1 fruit fly cellular context compared by ENCODE assay signal in the genomic region with DNA sequence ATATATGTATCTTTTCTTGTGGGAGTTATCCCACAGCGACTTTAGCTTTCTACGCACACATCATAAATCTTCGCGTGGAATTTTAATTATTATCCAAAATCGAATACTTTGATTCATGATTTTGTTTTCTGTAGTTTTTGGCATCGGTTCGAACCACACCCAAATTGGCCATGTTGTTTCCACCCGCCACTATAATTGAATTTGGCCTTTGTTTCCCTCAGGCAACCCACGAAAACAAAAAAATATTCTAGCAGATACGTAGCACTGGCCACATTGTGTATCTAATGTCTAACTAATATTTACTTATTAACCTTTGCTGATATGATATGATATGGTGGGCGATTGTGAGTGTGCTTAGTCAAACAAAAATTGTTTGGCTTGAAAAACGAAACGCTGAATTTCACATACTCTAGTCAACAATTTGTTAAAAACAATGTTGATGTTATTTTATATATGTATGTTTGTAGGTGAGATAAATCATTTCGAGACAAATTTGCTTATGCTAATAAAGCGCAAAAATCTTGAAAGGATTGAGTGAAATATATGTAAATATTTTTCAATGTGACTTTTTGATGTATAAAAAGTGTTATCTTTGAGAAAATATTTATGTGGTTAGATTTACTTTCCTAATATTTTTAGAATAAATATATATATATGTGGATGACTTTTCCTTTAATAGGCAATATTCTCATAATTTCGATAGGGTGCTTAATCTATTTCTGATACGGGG.
TF ChIP-seq lines count a peak whose summit lies in the region.

No protein-coding gene starts in this region.

TF ChIP-seq in whole organism, embryonic, 481 proteins besides CTCF, POLR2A, EP300 and RAD21 (continued from another document and continues in another):
- TF ChIP-seq bcd (GFP tag; optimal IDR thresholded peaks at IDR 0.05; lab: Kevin White, UChicago) (peak; percentile 20), CG12155 (GFP tag; optimal IDR thresholded peaks at IDR 0.05; lab: Kevin White, UChicago) (no peak), zen (tag; optimal IDR thresholded peaks at IDR 0.05; lab: Kevin White, UChicago) (no peak), chm (GFP tag; IDR thresholded peaks at IDR 0.05; lab: Robert Waterston, UW) (no peak), Hr78 (GFP tag; optimal IDR thresholded peaks at IDR 0.05; lab: Kevin White, UChicago) (no peak), CG11456 (GFP tag; IDR thresholded peaks at IDR 0.05; lab: Robert Waterston, UW) (no peak), btn (GFP tag; optimal IDR thresholded peaks at IDR 0.05; lab: Kevin White, UChicago) (no peak), gcm2 (GFP tag; optimal IDR thresholded peaks at IDR 0.05; lab: Kevin White, UChicago) (no peak), CG10209 (GFP tag; optimal IDR thresholded peaks at IDR 0.05; lab: Kevin White, UChicago) (peak; percentile 25), Dp (GFP tag; optimal IDR thresholded peaks at IDR 0.05; lab: Kevin White, UChicago) (no peak), Dref (GFP tag; IDR thresholded peaks at IDR 0.05; lab: Robert Waterston, UW) (no peak), Adf1 (GFP tag; IDR thresholded peaks at IDR 0.05; lab: Robert Waterston, UW) (no peak), CG5245 (GFP tag; optimal IDR thresholded peaks at IDR 0.05; lab: Kevin White, UChicago) (no peak), odd (GFP tag; optimal IDR thresholded peaks at IDR 0.05; lab: Kevin White, UChicago) (peak; percentile 37), knrl (GFP tag; IDR thresholded peaks at IDR 0.05; lab: Robert Waterston, UW; ENCODE audit: partially characterized antibody) (no peak), grau (tag; optimal IDR thresholded peaks at IDR 0.05; lab: Kevin White, UChicago) (peak; percentile 59), Drgx (GFP tag; IDR thresholded peaks at IDR 0.05; lab: Robert Waterston, UW) (no peak), CG8388 (GFP tag; optimal IDR thresholded peaks at IDR 0.05; lab: Kevin White, UChicago) (peak; percentile 14), jigr1 (GFP tag; IDR thresholded peaks at IDR 0.05; lab: Robert Waterston, UW) (no peak), sisA (GFP tag; IDR thresholded peaks at IDR 0.05; lab: Robert Waterston, UW) (no peak), CG4424 (GFP tag; optimal IDR thresholded peaks at IDR 0.05; lab: Kevin White, UChicago) (no peak), ase (GFP tag; IDR thresholded peaks at IDR 0.05; lab: Robert Waterston, UW) (no peak), CG6791 (GFP tag; IDR thresholded peaks at IDR 0.05; lab: Robert Waterston, UW; ENCODE audit: partially characterized antibody) (no peak), CG12236 (GFP tag; optimal IDR thresholded peaks at IDR 0.05; lab: Kevin White, UChicago) (no peak), emc (GFP tag; optimal IDR thresholded peaks at IDR 0.05; lab: Kevin White, UChicago) (no peak), Dek (tag; optimal IDR thresholded peaks at IDR 0.05; lab: Kevin White, UChicago) (no peak), HLHmδ (GFP tag; optimal IDR thresholded peaks at IDR 0.05; lab: Kevin White, UChicago) (no peak), hkb (optimal IDR thresholded peaks at IDR 0.05; lab: Kevin White, UChicago) (no peak), hkb (GFP tag; IDR thresholded peaks at IDR 0.05; lab: Robert Waterston, UW) (no peak), Elba2 (GFP tag; optimal IDR thresholded peaks at IDR 0.05; lab: Kevin White, UChicago) (no peak), seq (GFP tag; IDR thresholded peaks at IDR 0.05; lab: Robert Waterston, UW) (no peak), Hand (GFP tag; optimal IDR thresholded peaks at IDR 0.05; lab: Kevin White, UChicago) (peak; percentile 12), Scr (GFP tag; IDR thresholded peaks at IDR 0.05; lab: Robert Waterston, UW; ENCODE audit: partially characterized antibody) (no peak), bsh (GFP tag; optimal IDR thresholded peaks at IDR 0.05; lab: Kevin White, UChicago) (peak in 1 of 2 experiments; percentile 46), Med (GFP tag; lab: Kevin White, UChicago) (peak; percentile 28), Hsf (GFP tag; optimal IDR thresholded peaks at IDR 0.05; lab: Kevin White, UChicago) (no peak), CG18011 (GFP tag; optimal IDR thresholded peaks at IDR 0.05; lab: Kevin White, UChicago) (no peak), CG15011 (GFP tag; optimal IDR thresholded peaks at IDR 0.05; lab: Kevin White, UChicago) (no peak), chif (GFP tag; optimal IDR thresholded peaks at IDR 0.05; lab: Kevin White, UChicago) (no peak), danr (GFP tag; IDR thresholded peaks at IDR 0.05; lab: Robert Waterston, UW) (no peak), nerfin-2 (GFP tag; IDR thresholded peaks at IDR 0.05; lab: Robert Waterston, UW; ENCODE audit: partially characterized antibody) (no peak), CG18764 (GFP tag; optimal IDR thresholded peaks at IDR 0.05; lab: Kevin White, UChicago) (no peak), CG1603 (tag; optimal IDR thresholded peaks at IDR 0.05; lab: Kevin White, UChicago) (no peak), Opbp (GFP tag; IDR thresholded peaks at IDR 0.05; lab: Robert Waterston, UW; ENCODE audit: partially characterized antibody) (no peak), CG16815 (GFP tag; optimal IDR thresholded peaks at IDR 0.05; lab: Kevin White, UChicago) (no peak), CG10267 (tag; optimal IDR thresholded peaks at IDR 0.05; lab: Kevin White, UChicago) (peak; percentile 10), Hmx (GFP tag; optimal IDR thresholded peaks at IDR 0.05; lab: Kevin White, UChicago) (no peak), luna (GFP tag; optimal IDR thresholded peaks at IDR 0.05; lab: Kevin White, UChicago) (no peak), HLH4C (GFP tag; IDR thresholded peaks at IDR 0.05; lab: Robert Waterston, UW; ENCODE audit: partially characterized antibody) (no peak), fru (optimal IDR thresholded peaks at IDR 0.05; lab: Kevin White, UChicago) (no peak), cwo (GFP tag; optimal IDR thresholded peaks at IDR 0.05; lab: Kevin White, UChicago) (no peak), Rx (GFP tag; IDR thresholded peaks at IDR 0.05; lab: Robert Waterston, UW) (no peak), ken (GFP tag; IDR thresholded peaks at IDR 0.05; lab: Robert Waterston, UW) (no peak), fd64A (GFP tag; optimal IDR thresholded peaks at IDR 0.05; lab: Kevin White, UChicago) (no peak), CG10462 (GFP tag; optimal IDR thresholded peaks at IDR 0.05; lab: Kevin White, UChicago) (no peak), CG4282 (GFP tag; optimal IDR thresholded peaks at IDR 0.05; lab: Kevin White, UChicago) (no peak), Optix (GFP tag; IDR thresholded peaks at IDR 0.05; lab: Robert Waterston, UW) (no peak), HmgD (GFP tag; optimal IDR thresholded peaks at IDR 0.05; lab: Kevin White, UChicago) (no peak), yki (optimal IDR thresholded peaks at IDR 0.05; lab: Kevin White, UChicago) (no peak), vvl (GFP tag; IDR thresholded peaks at IDR 0.05; lab: Robert Waterston, UW) (no peak), tio (GFP tag; optimal IDR thresholded peaks at IDR 0.05; lab: Kevin White, UChicago) (peak; percentile 24), NFAT (GFP tag; IDR thresholded peaks at IDR 0.05; lab: Robert Waterston, UW) (no peak), CG12299 (tag; optimal IDR thresholded peaks at IDR 0.05; lab: Kevin White, UChicago) (no peak), zfh1 (GFP tag; IDR thresholded peaks at IDR 0.05; lab: Robert Waterston, UW) (no peak), CG14710 (tag; optimal IDR thresholded peaks at IDR 0.05; lab: Kevin White, UChicago) (peak; percentile 34), CG30403 (GFP tag; optimal IDR thresholded peaks at IDR 0.05; lab: Kevin White, UChicago) (peak; percentile 3), CG10366 (GFP tag; IDR thresholded peaks at IDR 0.05; lab: Robert Waterston, UW) (no peak), CG18619 (GFP tag; optimal IDR thresholded peaks at IDR 0.05; lab: Kevin White, UChicago) (peak; percentile 15), E2f2 (GFP tag; IDR thresholded peaks at IDR 0.05; lab: Robert Waterston, UW) (no peak), pan (optimal IDR thresholded peaks at IDR 0.05; lab: Kevin White, UChicago) (no peak), pan (GFP tag; optimal IDR thresholded peaks at IDR 0.05 in 1 of 2, IDR thresholded peaks at IDR 0.05 in 1 of 2) (no peak), exex (tag; optimal IDR thresholded peaks at IDR 0.05; lab: Kevin White, UChicago) (peak; percentile 27), tll (GFP tag; optimal IDR thresholded peaks at IDR 0.05; lab: Kevin White, UChicago) (no peak), CoRest (tag; optimal IDR thresholded peaks at IDR 0.05; lab: Kevin White, UChicago) (peak; percentile 69), CG8359 (GFP tag; optimal IDR thresholded peaks at IDR 0.05; lab: Kevin White, UChicago; ENCODE audit: borderline replicate concordance) (no peak), CG8765 (GFP tag; IDR thresholded peaks at IDR 0.05; lab: Robert Waterston, UW) (no peak), sr (GFP tag; IDR thresholded peaks at IDR 0.05; lab: Robert Waterston, UW) (no peak), zfh2 (GFP tag; optimal IDR thresholded peaks at IDR 0.05; lab: Kevin White, UChicago) (no peak), ato (GFP tag; IDR thresholded peaks at IDR 0.05; lab: Robert Waterston, UW; ENCODE audit: partially characterized antibody) (no peak), CG13296 (GFP tag; optimal IDR thresholded peaks at IDR 0.05; lab: Kevin White, UChicago) (no peak), Mrtf (GFP tag; IDR thresholded peaks at IDR 0.05; lab: Robert Waterston, UW) (no peak), stc (GFP tag; IDR thresholded peaks at IDR 0.05; lab: Robert Waterston, UW) (no peak), vnd (GFP tag; IDR thresholded peaks at IDR 0.05; lab: Robert Waterston, UW; ENCODE audit: partially characterized antibody) (no peak), ara (GFP tag; IDR thresholded peaks at IDR 0.05; lab: Robert Waterston, UW) (no peak), Sin3A (optimal IDR thresholded peaks at IDR 0.05; lab: Kevin White, UChicago) (no peak), HHEX (GFP tag; optimal IDR thresholded peaks at IDR 0.05; lab: Kevin White, UChicago) (no peak), CG8281 (tag; optimal IDR thresholded peaks at IDR 0.05; lab: Kevin White, UChicago) (no peak), CG2199 (GFP tag; IDR thresholded peaks at IDR 0.05; lab: Robert Waterston, UW) (no peak), gem (tag; optimal IDR thresholded peaks at IDR 0.05; lab: Kevin White, UChicago) (peak; percentile 60), unpg (GFP tag; optimal IDR thresholded peaks at IDR 0.05; lab: Kevin White, UChicago) (peak; percentile 26), CG3995 (GFP tag; optimal IDR thresholded peaks at IDR 0.05; lab: Kevin White, UChicago) (no peak), Doc3 (GFP tag; IDR thresholded peaks at IDR 0.05; lab: Robert Waterston, UW; ENCODE audit: partially characterized antibody) (no peak), wor (GFP tag; IDR thresholded peaks at IDR 0.05; lab: Robert Waterston, UW) (no peak), Rfx (GFP tag; IDR thresholded peaks at IDR 0.05; lab: Robert Waterston, UW) (no peak), CG12659 (GFP tag; optimal IDR thresholded peaks at IDR 0.05; lab: Kevin White, UChicago) (peak; percentile 51), CG6683 (GFP tag; optimal IDR thresholded peaks at IDR 0.05; lab: Kevin White, UChicago) (no peak), sd (tag; optimal IDR thresholded peaks at IDR 0.05; lab: Kevin White, UChicago) (no peak), row (GFP tag; IDR thresholded peaks at IDR 0.05; lab: Robert Waterston, UW) (peak; percentile 45), az2 (GFP tag; optimal IDR thresholded peaks at IDR 0.05; lab: Kevin White, UChicago) (peak; percentile 8), sens (GFP tag; lab: Kevin White, UChicago) (peak; percentile 80), CG6254 (GFP tag; optimal IDR thresholded peaks at IDR 0.05; lab: Kevin White, UChicago) (no peak), CG12769 (tag; optimal IDR thresholded peaks at IDR 0.05; lab: Kevin White, UChicago) (peak; percentile 46), pfk (GFP tag; optimal IDR thresholded peaks at IDR 0.05; lab: Kevin White, UChicago) (no peak), YL-1 (GFP tag; optimal IDR thresholded peaks at IDR 0.05; lab: Kevin White, UChicago) (no peak), CG9876 (GFP tag; optimal IDR thresholded peaks at IDR 0.05; lab: Kevin White, UChicago) (no peak), mld (GFP tag; IDR thresholded peaks at IDR 0.05; lab: Robert Waterston, UW; ENCODE audit: partially characterized antibody) (no peak), CG13894 (tag; optimal IDR thresholded peaks at IDR 0.05; lab: Kevin White, UChicago) (no peak), zen2 (GFP tag; IDR thresholded peaks at IDR 0.05; lab: Robert Waterston, UW; ENCODE audit: partially characterized antibody) (no peak), Fer1 (GFP tag; optimal IDR thresholded peaks at IDR 0.05; lab: Kevin White, UChicago) (no peak), CG3726 (GFP tag; IDR thresholded peaks at IDR 0.05; lab: Robert Waterston, UW) (no peak), H2.0 (GFP tag; IDR thresholded peaks at IDR 0.05; lab: Robert Waterston, UW) (no peak), tx (GFP tag; optimal IDR thresholded peaks at IDR 0.05; lab: Kevin White, UChicago) (no peak), CG4328 (GFP tag; optimal IDR thresholded peaks at IDR 0.05; lab: Kevin White, UChicago) (no peak), trh (GFP tag; optimal IDR thresholded peaks at IDR 0.05; lab: Kevin White, UChicago) (no peak), chn (GFP tag; optimal IDR thresholded peaks at IDR 0.05; lab: Kevin White, UChicago) (no peak), CG14014 (GFP tag; IDR thresholded peaks at IDR 0.05; lab: Robert Waterston, UW) (no peak), Dip3 (GFP tag; optimal IDR thresholded peaks at IDR 0.05; lab: Kevin White, UChicago) (no peak), crc (GFP tag; optimal IDR thresholded peaks at IDR 0.05; lab: Kevin White, UChicago) (no peak), Oaz (GFP tag; IDR thresholded peaks at IDR 0.05; lab: Robert Waterston, UW) (no peak), ssp (GFP tag; IDR thresholded peaks at IDR 0.05; lab: Robert Waterston, UW) (no peak), CG34422 (GFP tag; IDR thresholded peaks at IDR 0.05; lab: Robert Waterston, UW) (no peak), CG31224 (GFP tag; IDR thresholded peaks at IDR 0.05; lab: Robert Waterston, UW) (no peak), CG6765 (GFP tag; optimal IDR thresholded peaks at IDR 0.05; lab: Kevin White, UChicago) (no peak), tin (GFP tag; optimal IDR thresholded peaks at IDR 0.05; lab: Kevin White, UChicago) (no peak), da (GFP tag; optimal IDR thresholded peaks at IDR 0.05; lab: Kevin White, UChicago) (no peak), sc (optimal IDR thresholded peaks at IDR 0.05; lab: Kevin White, UChicago) (no peak), sc (GFP tag; optimal IDR thresholded peaks at IDR 0.05; lab: Kevin White, UChicago) (no peak), p53 (GFP tag; optimal IDR thresholded peaks at IDR 0.05; lab: Kevin White, UChicago) (no peak), CG34376 (GFP tag; optimal IDR thresholded peaks at IDR 0.05; lab: Kevin White, UChicago) (no peak), CG17802 (tag; optimal IDR thresholded peaks at IDR 0.05; lab: Kevin White, UChicago) (no peak), CG11504 (tag; optimal IDR thresholded peaks at IDR 0.05; lab: Kevin White, UChicago) (peak; percentile 64)
